Worm (Caenorhabditis elegans) whole organism, L4 larva: ENCODE results near the gene clec-184.
A peak's percentile ranks its signal among the peaks of the same experiment; 100 is the strongest.

ENCODE experiments used
- F10B5.3 ChIP-seq: sonication (generic microtip); optimal IDR thresholded peaks from 2 replicates; lab custom pipeline; 2016; ENCODE audit warnings: mild to moderate bottlenecking, missing genetic modification characterization, missing compliant biosample characterization
- F37D6.2 ChIP-seq: sonication (generic microtip); optimal IDR thresholded peaks from 2 replicates; lab custom pipeline; 2016; ENCODE audit warnings: mild to moderate bottlenecking, missing genetic modification characterization, missing compliant biosample characterization
- F44E2.7 ChIP-seq: fragments of 200-800 bp; sonication (Bioruptor generic); IDR thresholded peaks from 2 replicates; pipeline ENCODE4 v2.1.2; 2022; ENCODE audit warnings: missing genetic modification characterization, missing compliant biosample characterization
- F49E8.2 ChIP-seq: sonication (generic microtip); optimal IDR thresholded peaks from 2 replicates; lab custom pipeline; 2016; ENCODE audit warnings: missing compliant biosample characterization, mild to moderate bottlenecking, missing genetic modification characterization, borderline replicate concordance
- R02D3.7 ChIP-seq: fragments of 150-350 bp; sonication (generic microtip); optimal IDR thresholded peaks from 3 replicates; lab custom pipeline; 2014; ENCODE audit warnings: missing biosample characterization, missing genetic modification characterization
- T20F7.1 ChIP-seq: fragments of 200-800 bp; sonication (Bioruptor generic); optimal IDR thresholded peaks from 2 replicates; lab custom pipeline; 2018; ENCODE audit warnings: mild to moderate bottlenecking, missing genetic modification characterization, missing compliant biosample characterization
- T26A8.4 ChIP-seq: fragments of 200-800 bp; sonication (Bioruptor generic); IDR thresholded peaks from 2 replicates; pipeline ENCODE4 v1.3.6; 2022; ENCODE audit warnings: missing genetic modification characterization, missing compliant biosample characterization
- Y48G9A.11 ChIP-seq: fragments of 200-800 bp; sonication (Bioruptor generic); IDR thresholded peaks from 2 replicates; pipeline ENCODE4 v1.3.6; 2022; ENCODE audit warnings: missing genetic modification reagents, missing genetic modification characterization, missing compliant biosample characterization
- Y75B8A.6 ChIP-seq: fragments of 200-800 bp; sonication (Bioruptor generic); IDR thresholded peaks from 2 replicates; pipeline ENCODE4 v1.3.6; 2022; ENCODE audit warnings: missing genetic modification reagents, missing genetic modification characterization, missing compliant biosample characterization
- aha-1 ChIP-seq: fragments of 150-350 bp; peaks from one replicate; lab custom pipeline; 2014; ENCODE audit warnings: missing biosample characterization, missing genetic modification characterization
- ama-1 ChIP-seq: fragments of 150-350 bp; optimal IDR thresholded peaks from 2 replicates; lab custom pipeline; 2014; ENCODE audit warnings: inconsistent platforms, mixed read lengths
- arid-1 ChIP-seq: fragments of 200-800 bp; sonication (Bioruptor generic); conservative IDR thresholded peaks from 2 replicates; pipeline ENCODE4 v1.3.6; 2022; ENCODE audit warnings: missing genetic modification reagents, missing genetic modification characterization, missing compliant biosample characterization
- ceh-28 ChIP-seq: fragments of 150-350 bp; optimal IDR thresholded peaks from 2 replicates; lab custom pipeline; 2014; ENCODE audit warnings: missing biosample characterization, missing genetic modification reagents, missing genetic modification characterization
- ceh-62 ChIP-seq: sonication (generic microtip); optimal IDR thresholded peaks from 2 replicates; lab custom pipeline; 2017; ENCODE audit warnings: missing biosample characterization, missing genetic modification characterization
- ceh-82 ChIP-seq: sonication (generic microtip); optimal IDR thresholded peaks from 2 replicates; lab custom pipeline; 2017; ENCODE audit warnings: missing biosample characterization, missing genetic modification characterization
- ces-1 ChIP-seq: fragments of 150-350 bp; sonication (generic microtip); optimal IDR thresholded peaks from 4 replicates; lab custom pipeline; 2014; ENCODE audit warnings: missing biosample characterization, missing genetic modification reagents, missing genetic modification characterization
- cey-2 ChIP-seq: sonication (generic microtip); optimal IDR thresholded peaks from 3 replicates; lab custom pipeline; 2017; ENCODE audit warnings: missing genetic modification characterization, mild to moderate bottlenecking, missing compliant biosample characterization, antibody characterized with exemption, borderline replicate concordance; ENCODE audit not compliant: insufficient read depth
- daf-8 ChIP-seq: fragments of 200-800 bp; sonication (Bioruptor generic); IDR thresholded peaks from 2 replicates; pipeline ENCODE4 v1.3.6; 2022; ENCODE audit warnings: missing genetic modification characterization, missing compliant biosample characterization
- dmd-6 ChIP-seq: fragments of 200-800 bp; sonication (Bioruptor generic); IDR thresholded peaks from 2 replicates; pipeline ENCODE4 v1.3.6; 2022; ENCODE audit warnings: missing genetic modification reagents, missing genetic modification characterization, missing compliant biosample characterization
- dmd-8 ChIP-seq: fragments of 200-800 bp; sonication (Bioruptor generic); IDR thresholded peaks from 2 replicates; pipeline ENCODE4 v1.3.6; 2022; ENCODE audit warnings: missing genetic modification characterization, missing compliant biosample characterization
- dve-1 ChIP-seq: sonication (generic microtip); optimal IDR thresholded peaks from 2 replicates; lab custom pipeline; 2017; ENCODE audit warnings: antibody characterized with exemption, mild to moderate bottlenecking, missing genetic modification characterization, missing compliant biosample characterization; ENCODE audit not compliant: insufficient read depth
- egl-27 ChIP-seq: sonication (generic microtip); optimal IDR thresholded peaks from 3 replicates; lab custom pipeline; 2017; ENCODE audit warnings: missing biosample characterization, missing genetic modification reagents, missing genetic modification characterization
- fkh-10 ChIP-seq: fragments of 150-350 bp; optimal IDR thresholded peaks from 2 replicates; lab custom pipeline; 2014; ENCODE audit warnings: missing biosample characterization, missing genetic modification reagents, missing genetic modification characterization
- fos-1 ChIP-seq: fragments of 150-350 bp; optimal IDR thresholded peaks from 2 replicates; lab custom pipeline; 2014; ENCODE audit warnings: missing biosample characterization, missing genetic modification characterization
- hlh-11 ChIP-seq: fragments of 200-800 bp; sonication (Bioruptor generic); optimal IDR thresholded peaks from 2 replicates; lab custom pipeline; 2018; ENCODE audit warnings: mild to moderate bottlenecking, missing genetic modification characterization, missing compliant biosample characterization
- hlh-30 ChIP-seq: sonication (generic microtip); optimal IDR thresholded peaks from 2 replicates; lab custom pipeline; 2017; ENCODE audit warnings: antibody characterized with exemption, mild to moderate bottlenecking, missing genetic modification characterization, missing compliant biosample characterization; ENCODE audit not compliant: insufficient read depth
- lin-1 ChIP-seq: fragments of 200-800 bp; sonication (Bioruptor generic); IDR thresholded peaks from 2 replicates; pipeline ENCODE4 v1.3.6; 2022; ENCODE audit warnings: missing genetic modification reagents, missing genetic modification characterization, missing compliant biosample characterization
- lin-38 ChIP-seq: fragments of 200-800 bp; sonication (Bioruptor generic); IDR thresholded peaks from 2 replicates; pipeline ENCODE4 v1.3.6; 2022; ENCODE audit warnings: missing genetic modification reagents, missing genetic modification characterization, missing compliant biosample characterization
- lsy-2 ChIP-seq, 2 experiments: fragments of 150-350 bp in 1 of 2; sonication (generic microtip) in 1 of 2; optimal IDR thresholded peaks; 2 replicates each; lab custom pipeline; 2014 to 2017; ENCODE audit warnings: missing biosample characterization in 2 of 2, missing genetic modification characterization in 2 of 2
- madf-9 ChIP-seq: fragments of 200-800 bp; sonication (Bioruptor generic); conservative IDR thresholded peaks from 2 replicates; pipeline ENCODE4 v1.3.6; 2022; ENCODE audit warnings: missing genetic modification reagents, missing genetic modification characterization, missing compliant biosample characterization
- mdt-29 ChIP-seq: fragments of 200-800 bp; sonication (Bioruptor generic); IDR thresholded peaks from 2 replicates; pipeline ENCODE4 v1.3.6; 2022; ENCODE audit warnings: missing genetic modification reagents, missing genetic modification characterization, missing compliant biosample characterization
- mxl-3 ChIP-seq: fragments of 200-800 bp; sonication (Bioruptor generic); optimal IDR thresholded peaks from 2 replicates; lab custom pipeline; 2018; ENCODE audit warnings: mild to moderate bottlenecking, missing genetic modification characterization, missing compliant biosample characterization
- nhr-11 ChIP-seq: fragments of 150-350 bp; optimal IDR thresholded peaks from 2 replicates; lab custom pipeline; 2014; ENCODE audit warnings: missing biosample characterization, missing genetic modification characterization
- nhr-237 ChIP-seq: sonication (generic microtip); optimal IDR thresholded peaks from 2 replicates; lab custom pipeline; 2017; ENCODE audit warnings: missing biosample characterization, missing genetic modification characterization
- nhr-28 ChIP-seq: fragments of 150-350 bp; optimal IDR thresholded peaks from 2 replicates; lab custom pipeline; 2014; ENCODE audit warnings: missing biosample characterization, missing genetic modification characterization
- nhr-41 ChIP-seq: fragments of 200-800 bp; sonication (Bioruptor generic); IDR thresholded peaks from 2 replicates; pipeline ENCODE4 v1.3.6; 2022; ENCODE audit warnings: missing genetic modification reagents, missing genetic modification characterization, missing compliant biosample characterization
- nhr-42 ChIP-seq: fragments of 200-800 bp; sonication (Bioruptor generic); IDR thresholded peaks from 2 replicates; pipeline ENCODE4 v1.3.6; 2022; ENCODE audit warnings: missing genetic modification characterization, missing compliant biosample characterization
- nhr-48 ChIP-seq: sonication (generic microtip); optimal IDR thresholded peaks from 2 replicates; lab custom pipeline; 2016; ENCODE audit warnings: mild to moderate bottlenecking, missing genetic modification characterization, missing compliant biosample characterization
- nhr-77 ChIP-seq: fragments of 150-350 bp; optimal IDR thresholded peaks from 2 replicates; lab custom pipeline; 2014; ENCODE audit warnings: missing biosample characterization, missing genetic modification characterization
- pha-4 ChIP-seq, 2 experiments: fragments of 150-350 bp in 1 of 2; fragments of 200-800 bp in 1 of 2; sonication (Bioruptor generic) in 1 of 2; IDR thresholded peaks in 1 of 2; optimal IDR thresholded peaks in 1 of 2; 2 replicates each; pipeline versions ENCODE4 v1.3.6 to Lab custom; 2014 to 2022; ENCODE audit warnings: missing genetic modification characterization in 2 of 2, missing genetic modification reagents in 2 of 2, missing biosample characterization in 1 of 2, missing compliant biosample characterization in 1 of 2
- set-16 ChIP-seq: fragments of 200-800 bp; sonication (Bioruptor generic); IDR thresholded peaks from 2 replicates; pipeline ENCODE4 v1.3.6; 2022; ENCODE audit warnings: missing genetic modification reagents, missing genetic modification characterization, missing compliant biosample characterization
- snpc-1.2 ChIP-seq: fragments of 200-800 bp; sonication (Bioruptor generic); IDR thresholded peaks from 2 replicates; pipeline ENCODE4 v1.3.6; 2022; ENCODE audit warnings: missing genetic modification reagents, missing genetic modification characterization, missing compliant biosample characterization
- tra-1 ChIP-seq: fragments of 200-800 bp; sonication (Bioruptor generic); IDR thresholded peaks from 2 replicates; pipeline ENCODE4 v1.3.6; 2022; ENCODE audit warnings: missing genetic modification reagents, missing genetic modification characterization, missing compliant biosample characterization
- unc-130 ChIP-seq: sonication (generic microtip); optimal IDR thresholded peaks from 2 replicates; lab custom pipeline; 2016; ENCODE audit warnings: missing genetic modification reagents, missing genetic modification characterization, missing compliant biosample characterization
- zfp-2 ChIP-seq: sonication (generic microtip); optimal IDR thresholded peaks from 2 replicates; lab custom pipeline; 2016; ENCODE audit warnings: mild to moderate bottlenecking, missing genetic modification characterization, missing compliant biosample characterization
- zip-11 ChIP-seq: fragments of 200-800 bp; sonication (Bioruptor generic); IDR thresholded peaks from 2 replicates; pipeline ENCODE4 v1.3.6; 2022; ENCODE audit warnings: missing genetic modification characterization, missing compliant biosample characterization

Gene clec-184

DNA sequence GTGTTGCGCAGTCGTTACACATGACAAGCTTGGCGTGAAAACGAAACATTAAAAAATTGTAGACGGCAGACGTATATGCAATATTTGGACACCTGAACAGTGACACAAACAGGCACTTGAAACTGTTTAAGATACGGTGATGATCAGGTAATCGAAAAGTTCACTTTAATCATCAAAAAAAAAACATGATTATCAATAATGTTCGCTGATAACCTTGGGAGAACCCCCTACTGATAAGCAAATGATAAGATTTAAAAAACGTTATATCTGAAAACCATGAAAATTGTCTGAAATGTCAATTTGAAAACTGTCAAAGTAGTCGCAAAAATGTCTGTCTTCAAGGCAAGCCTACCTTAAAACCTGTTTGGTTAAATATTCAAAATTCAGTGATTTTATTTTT is 32.5 kb upstream of the clec-184 start (continued):
- TF ChIP-seq hlh-30 (peak; percentile 45), tra-1 (GFP tag; lab: Robert Waterston, UW) (peak; percentile 86), nhr-237 (tag; lab: Kevin White, UChicago) (no peak), F10B5.3 (tag; lab: Kevin White, UChicago) (no peak), pha-4 (GFP tag; IDR thresholded peaks at IDR 0.05; lab: Robert Waterston, UW) (0 out of 2 replicates have a peak, but pooled peaks have one; percentile 14), pha-4 (tag; optimal IDR thresholded peaks at IDR 0.05; lab: Kevin White, UChicago) (no peak), dve-1 (tag; lab: Kevin White, UChicago) (peak; percentile 83), T20F7.1 (GFP tag; lab: Kevin White, UChicago) (peak; percentile 47), mxl-3 (GFP tag; lab: Kevin White, UChicago) (peak; percentile 11), hlh-11 (tag; lab: Kevin White, UChicago) (peak; percentile 58), zip-11 (GFP tag; lab: Robert Waterston, UW) (no peak), R02D3.7 (tag; lab: Kevin White, UChicago) (no peak), nhr-41 (GFP tag; lab: Robert Waterston, UW) (peak; percentile 93), lsy-2 (tag; optimal IDR thresholded peaks at IDR 0.05; lab: Kevin White, UChicago) (peak in 1 of 2 experiments; percentile 17)

DNA sequence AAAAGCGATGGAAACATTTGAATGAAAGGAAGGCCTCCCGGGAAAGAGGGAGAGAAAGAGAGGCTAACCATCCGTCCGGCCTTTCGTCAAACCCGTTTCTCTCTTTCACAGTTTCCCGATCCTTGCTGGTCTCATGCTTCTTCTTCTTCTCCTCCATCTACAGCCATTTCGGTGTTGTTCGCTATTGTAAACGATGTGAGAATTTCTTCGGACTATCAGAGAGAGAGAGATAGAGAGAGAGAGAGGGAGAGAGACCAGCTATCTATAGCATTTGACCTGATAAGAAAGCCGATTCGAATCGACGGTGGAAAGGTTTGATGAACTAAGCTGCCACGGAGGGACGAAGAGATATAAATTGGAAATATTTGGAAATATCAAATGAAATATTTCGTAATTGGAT is 29.0 kb upstream of the clec-184 start:
- TF ChIP-seq madf-9 (GFP tag; lab: Robert Waterston, UW) (no peak), ama-1 (lab: Kevin White, UChicago) (no peak), hlh-11 (tag; lab: Kevin White, UChicago) (peak; percentile 40), R02D3.7 (tag; lab: Kevin White, UChicago) (no peak), snpc-1.2 (GFP tag; lab: Robert Waterston, UW) (no peak), dve-1 (tag; lab: Kevin White, UChicago) (no peak), arid-1 (GFP tag; lab: Robert Waterston, UW) (no peak), F37D6.2 (tag; lab: Kevin White, UChicago) (no peak), mxl-3 (GFP tag; lab: Kevin White, UChicago) (peak; percentile 55), dmd-6 (no peak), ceh-62 (tag; lab: Kevin White, UChicago) (no peak), nhr-41 (GFP tag; lab: Robert Waterston, UW) (no peak), egl-27 (no peak), daf-8 (no peak), zip-11 (GFP tag; lab: Robert Waterston, UW) (no peak), aha-1 (tag; lab: Kevin White, UChicago) (peak; percentile 95), nhr-11 (tag; lab: Kevin White, UChicago) (no peak), zfp-2 (tag; lab: Kevin White, UChicago) (no peak), lin-38 (GFP tag; lab: Robert Waterston, UW) (no peak), set-16 (GFP tag; lab: Robert Waterston, UW) (no peak), hlh-30 (peak; percentile 19), mdt-29 (GFP tag; lab: Robert Waterston, UW) (no peak), nhr-77 (tag; lab: Kevin White, UChicago) (no peak), fos-1 (tag; lab: Kevin White, UChicago) (no peak), lin-1 (no peak), unc-130 (no peak), dmd-8 (no peak), lsy-2 (tag; optimal IDR thresholded peaks at IDR 0.05; lab: Kevin White, UChicago) (no peak), nhr-28 (tag; lab: Kevin White, UChicago) (peak; percentile 32)

DNA sequence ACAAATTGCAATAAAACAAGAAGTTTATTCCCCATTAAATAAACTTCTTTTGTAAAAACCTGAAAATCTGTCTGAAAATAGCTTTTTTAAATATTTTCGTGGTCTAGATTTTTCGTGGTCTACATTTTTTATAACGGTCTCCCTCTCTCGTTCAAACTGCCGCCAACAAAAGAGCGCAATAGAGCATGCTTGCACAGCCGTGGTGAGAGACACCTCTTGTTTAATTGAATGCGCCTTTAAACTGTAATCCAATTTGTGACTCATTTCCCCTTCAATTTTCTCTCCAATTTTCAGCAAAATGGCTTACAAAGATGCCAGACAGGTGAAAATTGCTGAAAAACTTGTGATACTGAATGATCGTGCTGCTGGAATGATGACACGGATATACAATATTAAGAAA is 28.3 kb upstream of the clec-184 start, which contains the start of gene gex-3:
TSS of gene gex-3 (plus strand) at position 295 of the 400 bp plus-strand sequence.
- TF ChIP-seq F49E8.2 (tag; lab: Kevin White, UChicago) (peak; percentile 31), mdt-29 (GFP tag; lab: Robert Waterston, UW) (no peak), dmd-6 (peak; percentile 30; the same call in 1 of the 2 replicates), Y48G9A.11 (GFP tag; lab: Robert Waterston, UW) (no peak), nhr-41 (GFP tag; lab: Robert Waterston, UW) (no peak), cey-2 (tag; lab: Kevin White, UChicago) (no peak), F37D6.2 (tag; lab: Kevin White, UChicago) (no peak), ceh-28 (tag; lab: Kevin White, UChicago) (no peak), ces-1 (peak; percentile 92), lin-38 (GFP tag; lab: Robert Waterston, UW) (peak; percentile 97), hlh-11 (tag; lab: Kevin White, UChicago) (peak; percentile 50), nhr-28 (tag; lab: Kevin White, UChicago) (peak; percentile 43), ceh-82 (tag; lab: Kevin White, UChicago) (no peak), fkh-10 (GFP tag; lab: Kevin White, UChicago) (peak; percentile 85), F44E2.7 (GFP tag; lab: Robert Waterston, UW) (no peak), mxl-3 (GFP tag; lab: Kevin White, UChicago) (peak; percentile 28), T26A8.4 (GFP tag; lab: Robert Waterston, UW) (peak; percentile 56), nhr-42 (GFP tag; lab: Robert Waterston, UW) (no peak), nhr-11 (tag; lab: Kevin White, UChicago) (peak; percentile 2), Y75B8A.6 (GFP tag; lab: Robert Waterston, UW) (no peak), nhr-48 (no peak)
